Fruit fly (Drosophila melanogaster) Kc167 (cell line): ENCODE results near the gene Ppm1.

Source experiments
- Myc ChIP-seq: fragments of >200 bp; optimal IDR thresholded peaks from 2 replicates; lab custom pipeline; 2017; ENCODE audit warnings: missing external identifiers
- Sin3A ChIP-seq: fragments of >200 bp; optimal IDR thresholded peaks from 2 replicates; lab custom pipeline; 2018; ENCODE audit warnings: missing external identifiers
- h ChIP-seq: fragments of >200 bp; optimal IDR thresholded peaks from 3 replicates; lab custom pipeline; 2018; ENCODE audit warnings: missing external identifiers
- insv ChIP-seq: fragments of >200 bp; optimal IDR thresholded peaks from 3 replicates; lab custom pipeline; 2018; ENCODE audit warnings: missing external identifiers
- psq ChIP-seq: fragments of >200 bp; optimal IDR thresholded peaks from 2 replicates; lab custom pipeline; 2017; ENCODE audit warnings: missing external identifiers
- ttk ChIP-seq: sonication (Bioruptor generic); optimal IDR thresholded peaks from 2 replicates; lab custom pipeline; 2017; ENCODE audit warnings: missing external identifiers

DNA sequence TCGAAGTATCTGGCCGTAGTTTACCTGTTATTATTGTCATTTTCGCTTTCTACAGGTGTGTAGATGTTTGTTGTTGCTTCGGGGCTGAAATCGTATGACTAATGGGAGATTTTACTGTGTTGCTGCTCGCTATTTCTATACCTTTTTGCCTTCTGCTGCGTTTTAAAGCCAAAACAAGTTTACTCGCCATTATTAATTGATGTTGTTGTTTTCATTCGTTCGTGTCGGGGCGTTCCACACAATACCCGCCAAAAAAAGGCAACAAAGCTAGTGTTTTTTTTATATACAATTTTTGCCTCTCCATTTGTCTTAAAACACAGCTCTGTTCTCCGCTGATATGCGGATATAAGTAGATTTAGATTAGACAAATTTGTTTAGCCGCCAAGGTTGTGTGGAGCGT lies 25.8 kb upstream of the Ppm1 start:
- no peak for TF ChIP-seq psq (lab: Kevin White, UChicago)
- no peak for TF ChIP-seq Sin3A (lab: Kevin White, UChicago)
- TF ChIP-seq Myc, result no peak
- TF ChIP-seq insv (lab: Kevin White, UChicago), result no peak
- TF ChIP-seq ttk, result no peak
- TF ChIP-seq h (lab: Kevin White, UChicago), result no peak
